Fruit fly (Drosophila melanogaster) whole organism, embryonic: Measurements from ENCODE around the gene CG7707.

Experiments
- Bgb ChIP-seq: fragments of 200-800 bp; sonication (Bioruptor generic); IDR thresholded peaks from 2 replicates; pipeline ENCODE4 v1.3.6; 2022; ENCODE audit warnings: missing biosample characterization, missing genetic modification characterization; ENCODE audit not compliant: partially characterized antibody
- CG11456 ChIP-seq: fragments of 200-800 bp; sonication (Bioruptor generic); IDR thresholded peaks from 3 replicates; pipeline ENCODE4 v1.3.6; 2022; ENCODE audit warnings: missing biosample characterization, missing genetic modification characterization
- CG14965 ChIP-seq: fragments of 200-800 bp; sonication (Bioruptor generic); optimal IDR thresholded peaks from 2 replicates; lab custom pipeline; 2016; ENCODE audit warnings: missing biosample characterization, missing genetic modification characterization, borderline replicate concordance
- CG4404 ChIP-seq: fragments of 200-800 bp; sonication (Bioruptor generic); IDR thresholded peaks from 2 replicates; pipeline ENCODE4 v1.3.6; 2022; ENCODE audit warnings: missing biosample characterization, missing genetic modification characterization
- CG6254 ChIP-seq: fragments of 200-800 bp; sonication (Bioruptor generic); optimal IDR thresholded peaks from 3 replicates; lab custom pipeline; 2017; ENCODE audit warnings: mild to moderate bottlenecking, missing biosample characterization, missing genetic modification reagents, missing genetic modification characterization
- Sin3A ChIP-seq: fragments of >200 bp; optimal IDR thresholded peaks from 2 replicates; lab custom pipeline; 2018
- caup ChIP-seq: fragments of 200-800 bp; sonication (Bioruptor generic); optimal IDR thresholded peaks from 3 replicates; lab custom pipeline; 2017; ENCODE audit warnings: missing biosample characterization, mild to moderate bottlenecking, missing genetic modification characterization, moderate library complexity; ENCODE audit not compliant: severe bottlenecking
- da ChIP-seq: fragments of 200-800 bp; sonication (Bioruptor generic); optimal IDR thresholded peaks from 2 replicates; lab custom pipeline; 2016; ENCODE audit warnings: missing biosample characterization, missing genetic modification characterization
- gfzf ChIP-seq: fragments of 200-800 bp; sonication (Bioruptor generic); optimal IDR thresholded peaks from 2 replicates; lab custom pipeline; 2016; ENCODE audit warnings: missing biosample characterization, mild to moderate bottlenecking, missing genetic modification characterization, moderate library complexity

DNA sequence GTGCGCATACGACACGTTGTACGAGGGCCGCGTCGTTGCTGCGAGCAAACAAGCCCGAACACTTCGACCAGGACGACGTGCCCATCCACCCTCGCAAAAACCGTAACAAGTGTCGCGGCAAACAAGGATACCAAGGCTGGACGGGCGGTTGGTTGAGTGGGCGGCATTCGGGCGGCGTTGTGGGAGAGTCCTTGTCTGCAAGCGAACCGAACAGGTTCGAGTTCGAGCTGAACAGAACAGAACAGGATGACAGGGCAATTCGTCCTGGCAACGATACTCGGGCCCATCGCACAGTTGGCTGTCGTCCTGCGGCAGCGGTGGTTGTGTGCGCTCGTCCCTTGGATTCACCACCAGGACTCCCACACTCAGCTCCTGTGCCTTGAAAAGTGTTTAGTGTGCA lies 26.2 kb downstream of the CG7707 start:
- TF ChIP-seq Bgb (GFP tag; lab: Robert Waterston, UW) (no peak), gfzf (GFP tag; lab: Kevin White, UChicago) (no peak), CG6254 (GFP tag; lab: Kevin White, UChicago) (no peak), da (GFP tag; lab: Kevin White, UChicago) (no peak), CG14965 (no peak), CG4404 (no peak), caup (GFP tag; lab: Kevin White, UChicago) (no peak), Sin3A (no peak), CG11456 (no peak)
